Fruit fly (Drosophila melanogaster) whole organism, pupa: ENCODE measurements around the gene CG7182.
A peak's percentile ranks its signal among the peaks of the same experiment; 100 is the strongest.

ENCODE experiments used
- CG10348 ChIP-seq: fragments of 200-800 bp; sonication (Bioruptor generic); IDR thresholded peaks from 2 replicates; pipeline ENCODE4 v1.3.6; 2022; ENCODE audit warnings: missing biosample characterization, missing genetic modification characterization
- CG12605 ChIP-seq: fragments of 200-800 bp; sonication (Bioruptor generic); IDR thresholded peaks from 2 replicates; pipeline ENCODE4 v1.3.6; 2022; ENCODE audit warnings: missing biosample characterization, missing genetic modification characterization
- CG13204 ChIP-seq: fragments of 200-800 bp; sonication (Bioruptor generic); optimal IDR thresholded peaks from 2 replicates; lab custom pipeline; 2018; ENCODE audit warnings: missing biosample characterization, mild to moderate bottlenecking, missing genetic modification characterization, moderate library complexity
- CG14655 ChIP-seq: fragments of 200-800 bp; sonication (Bioruptor generic); optimal IDR thresholded peaks from 3 replicates; lab custom pipeline; 2017; ENCODE audit warnings: mild to moderate bottlenecking, missing biosample characterization, missing genetic modification reagents, missing genetic modification characterization
- CG15710 ChIP-seq: fragments of 200-800 bp; sonication (Bioruptor generic); optimal IDR thresholded peaks from 2 replicates; lab custom pipeline; 2018; ENCODE audit warnings: missing biosample characterization, mild to moderate bottlenecking, missing genetic modification characterization, moderate library complexity
- CG17806 ChIP-seq: fragments of 200-800 bp; sonication (Bioruptor generic); optimal IDR thresholded peaks from 2 replicates; lab custom pipeline; 2018; ENCODE audit warnings: missing biosample characterization, mild to moderate bottlenecking, missing genetic modification characterization, moderate library complexity
- CG32121 ChIP-seq: fragments of 200-800 bp; sonication (Bioruptor generic); IDR thresholded peaks from 2 replicates; pipeline ENCODE4 v1.3.6; 2022; ENCODE audit warnings: missing biosample characterization, missing genetic modification characterization
- CG34367 ChIP-seq: fragments of 200-800 bp; sonication (Bioruptor generic); optimal IDR thresholded peaks from 2 replicates; lab custom pipeline; 2018; ENCODE audit warnings: missing biosample characterization, mild to moderate bottlenecking, missing genetic modification characterization
- CG4496 ChIP-seq: fragments of 200-800 bp; sonication (Bioruptor generic); IDR thresholded peaks from 3 replicates; pipeline ENCODE4 v1.3.6; 2022; ENCODE audit warnings: missing biosample characterization, missing genetic modification characterization
- CG8159 ChIP-seq: fragments of 200-800 bp; sonication (Bioruptor generic); optimal IDR thresholded peaks from 3 replicates; lab custom pipeline; 2018; ENCODE audit warnings: missing biosample characterization, mild to moderate bottlenecking, missing genetic modification characterization, moderate library complexity
- CG8301 ChIP-seq: fragments of 200-800 bp; sonication (Bioruptor generic); optimal IDR thresholded peaks from 2 replicates; lab custom pipeline; 2018; ENCODE audit warnings: missing biosample characterization, mild to moderate bottlenecking, missing genetic modification characterization
- CG9948 ChIP-seq: fragments of 200-800 bp; sonication (Bioruptor generic); optimal IDR thresholded peaks from 2 replicates; lab custom pipeline; 2018; ENCODE audit warnings: missing biosample characterization, mild to moderate bottlenecking, missing genetic modification characterization, moderate library complexity
- D1 ChIP-seq: fragments of 200-800 bp; sonication (Bioruptor generic); optimal IDR thresholded peaks from 2 replicates; lab custom pipeline; 2018; ENCODE audit warnings: missing biosample characterization, mild to moderate bottlenecking, missing genetic modification characterization, moderate library complexity
- EcR ChIP-seq: fragments of 200-800 bp; sonication (Bioruptor generic); optimal IDR thresholded peaks from 3 replicates; lab custom pipeline; 2019; ENCODE audit warnings: missing biosample characterization, missing genetic modification characterization, mild to moderate bottlenecking, moderate library complexity, missing genetic modification reagents
- Ets98B ChIP-seq: fragments of 200-800 bp; sonication (Bioruptor generic); IDR thresholded peaks from 2 replicates; pipeline ENCODE4 v1.3.6; 2022; ENCODE audit warnings: missing biosample characterization, missing genetic modification characterization
- Pif1A ChIP-seq: fragments of 200-800 bp; sonication (Bioruptor generic); optimal IDR thresholded peaks from 3 replicates; lab custom pipeline; 2016; ENCODE audit warnings: missing biosample characterization, missing genetic modification characterization
- Pif1B ChIP-seq: fragments of 200-800 bp; sonication (Bioruptor generic); optimal IDR thresholded peaks from 3 replicates; lab custom pipeline; 2016; ENCODE audit warnings: missing biosample characterization, missing genetic modification characterization
- Snoo ChIP-seq: fragments of 200-800 bp; sonication (Bioruptor generic); optimal IDR thresholded peaks from 3 replicates; lab custom pipeline; 2017; ENCODE audit warnings: missing biosample characterization, mild to moderate bottlenecking, missing genetic modification characterization, inconsistent platforms
- fd96Ca ChIP-seq: fragments of 200-800 bp; sonication (Bioruptor generic); IDR thresholded peaks from 3 replicates; pipeline ENCODE4 v1.3.6; 2022; ENCODE audit warnings: missing biosample characterization, missing genetic modification characterization
- gl ChIP-seq: fragments of 200-800 bp; sonication (Bioruptor generic); optimal IDR thresholded peaks from 2 replicates; lab custom pipeline; 2018; ENCODE audit warnings: missing biosample characterization, mild to moderate bottlenecking, missing genetic modification characterization
- rn ChIP-seq: fragments of 200-800 bp; sonication (Bioruptor generic); IDR thresholded peaks from 2 replicates; pipeline ENCODE4 v1.3.6; 2022; ENCODE audit warnings: missing biosample characterization, missing genetic modification characterization

Gene CG7182

DNA sequence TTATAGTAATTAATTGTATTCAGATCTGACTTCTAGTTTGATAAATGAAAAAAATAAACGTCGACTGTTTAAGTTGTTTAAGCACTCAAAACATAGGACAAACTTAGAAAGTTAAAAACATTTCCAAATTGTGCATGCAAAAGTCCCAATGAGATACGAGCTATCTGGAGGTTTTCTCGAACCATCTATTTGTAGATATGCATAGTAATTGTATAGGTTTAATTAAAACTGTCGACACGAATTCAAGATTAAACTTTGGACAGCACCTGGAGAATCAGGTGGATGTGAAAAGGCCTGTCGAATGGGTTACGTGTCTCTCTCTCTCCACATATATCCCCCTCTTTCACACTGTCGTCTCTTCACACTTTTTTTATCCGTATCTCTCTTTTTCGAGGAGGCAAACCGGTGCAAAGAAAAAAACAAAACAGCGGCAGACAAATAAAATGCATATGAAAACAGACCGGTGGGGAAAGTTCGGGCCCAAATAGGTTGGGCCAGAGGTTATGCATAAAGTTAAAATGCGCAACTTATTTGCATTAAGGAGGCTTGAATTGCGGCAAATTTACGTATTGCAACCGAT lies 14.0 kb upstream of the CG7182 start:
- TF ChIP-seq CG17806 (peak; percentile 41), rn (GFP tag; lab: Robert Waterston, UW) (0 out of 2 replicates have a peak, but pooled peaks have one; percentile 26), Pif1B (GFP tag; lab: Kevin White, UChicago) (no peak), fd96Ca (GFP tag; lab: Robert Waterston, UW) (peak; percentile 45; the same call in 1 of the 3 replicates), CG9948 (tag; lab: Kevin White, UChicago) (peak; percentile 36), CG8159 (peak; percentile 52), CG12605 (GFP tag; lab: Robert Waterston, UW) (peak; percentile 81), Pif1A (peak; percentile 3), EcR (no peak), Snoo (tag; lab: Kevin White, UChicago) (no peak), gl (tag; lab: Kevin White, UChicago) (peak; percentile 84), CG34367 (peak; percentile 63), CG8301 (tag; lab: Kevin White, UChicago) (peak; percentile 53), CG13204 (GFP tag; lab: Kevin White, UChicago) (peak; percentile 61), CG4496 (peak; percentile 50; the same call in 1 of the 3 replicates), D1 (no peak), CG15710 (peak; percentile 55), Ets98B (GFP tag; lab: Robert Waterston, UW) (peak; percentile 26; the same call in 1 of the 2 replicates), CG14655 (GFP tag; lab: Kevin White, UChicago) (peak; percentile 56), CG32121 (GFP tag; lab: Robert Waterston, UW) (0 out of 2 replicates have a peak, but pooled peaks have one; percentile 10), CG10348 (no peak)

DNA sequence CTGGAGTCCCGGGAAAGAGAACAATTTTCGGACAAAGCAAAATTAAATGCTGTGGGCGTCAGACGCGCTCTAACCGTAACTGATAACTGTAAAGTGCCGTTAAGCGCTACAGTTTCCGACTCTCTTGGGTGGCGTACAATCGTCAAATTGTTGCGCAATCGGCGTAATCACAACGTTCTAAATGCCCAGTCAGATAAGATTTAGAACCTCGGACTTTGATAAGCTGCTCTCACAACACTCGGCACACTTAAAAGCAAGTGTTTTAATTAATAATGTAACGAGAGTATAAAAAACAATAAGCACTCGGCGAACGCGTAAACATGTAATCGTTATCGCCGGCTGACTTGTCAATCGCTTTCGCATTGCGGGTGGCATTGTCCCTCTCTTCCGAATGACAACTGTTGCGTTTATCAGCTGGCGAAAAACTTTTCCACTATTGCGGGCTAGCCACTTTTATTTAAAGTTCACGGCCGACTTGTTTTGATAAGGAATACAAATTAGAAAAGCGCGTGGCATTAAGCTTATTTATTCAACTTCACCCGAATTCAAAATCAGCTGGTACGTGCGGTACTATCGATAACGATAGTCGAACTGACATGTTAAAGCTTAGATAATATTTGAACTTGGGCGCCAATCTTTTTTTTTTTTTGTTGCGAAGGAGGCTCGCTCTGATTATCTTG lies 12.7 kb upstream of the CG7182 start:
- no peak for TF ChIP-seq CG8301 (tag; lab: Kevin White, UChicago)
- no peak for TF ChIP-seq CG14655 (GFP tag; lab: Kevin White, UChicago)
- TF ChIP-seq CG12605 (GFP tag; lab: Robert Waterston, UW) = peak; percentile 49; the same call in 1 of the 2 replicates
- TF ChIP-seq CG4496 = no peak
- no peak for TF ChIP-seq gl (tag; lab: Kevin White, UChicago)
- TF ChIP-seq Ets98B (GFP tag; lab: Robert Waterston, UW) = no peak
- TF ChIP-seq CG15710 = no peak
- TF ChIP-seq fd96Ca (GFP tag; lab: Robert Waterston, UW) = no peak
- no peak for TF ChIP-seq EcR

DNA sequence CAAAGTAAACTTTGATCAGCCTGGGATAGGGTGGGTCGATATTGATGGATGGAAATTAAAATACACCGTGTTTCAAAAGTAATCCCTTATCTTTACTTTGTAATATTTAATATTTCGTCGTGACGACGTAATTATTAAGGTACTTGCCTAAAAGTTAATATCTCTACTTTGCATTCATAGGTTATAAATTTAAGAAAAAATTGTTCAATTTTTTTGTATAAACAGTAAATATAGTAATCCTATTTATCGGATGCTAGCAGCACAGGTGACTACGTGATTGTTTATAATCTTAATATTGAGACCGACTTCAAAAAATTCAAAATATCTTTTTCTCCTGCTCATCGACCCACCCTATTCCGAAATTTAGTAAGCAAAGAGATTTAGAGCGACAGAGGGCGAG lies 12.0 kb upstream of the CG7182 start:
- TF ChIP-seq CG10348 (no peak), D1 (no peak), CG34367 (peak; percentile 43), fd96Ca (GFP tag; lab: Robert Waterston, UW) (no peak), CG4496 (no peak), CG17806 (peak; percentile 53), rn (GFP tag; lab: Robert Waterston, UW) (no peak), CG9948 (tag; lab: Kevin White, UChicago) (no peak), CG15710 (no peak), CG8301 (tag; lab: Kevin White, UChicago) (no peak), EcR (no peak), CG14655 (GFP tag; lab: Kevin White, UChicago) (no peak), CG12605 (GFP tag; lab: Robert Waterston, UW) (no peak), Pif1B (GFP tag; lab: Kevin White, UChicago) (no peak), gl (tag; lab: Kevin White, UChicago) (no peak), CG13204 (GFP tag; lab: Kevin White, UChicago) (no peak), CG32121 (GFP tag; lab: Robert Waterston, UW) (no peak), Pif1A (no peak), Ets98B (GFP tag; lab: Robert Waterston, UW) (no peak), CG8159 (peak; percentile 73), Snoo (tag; lab: Kevin White, UChicago) (peak; percentile 55)

DNA sequence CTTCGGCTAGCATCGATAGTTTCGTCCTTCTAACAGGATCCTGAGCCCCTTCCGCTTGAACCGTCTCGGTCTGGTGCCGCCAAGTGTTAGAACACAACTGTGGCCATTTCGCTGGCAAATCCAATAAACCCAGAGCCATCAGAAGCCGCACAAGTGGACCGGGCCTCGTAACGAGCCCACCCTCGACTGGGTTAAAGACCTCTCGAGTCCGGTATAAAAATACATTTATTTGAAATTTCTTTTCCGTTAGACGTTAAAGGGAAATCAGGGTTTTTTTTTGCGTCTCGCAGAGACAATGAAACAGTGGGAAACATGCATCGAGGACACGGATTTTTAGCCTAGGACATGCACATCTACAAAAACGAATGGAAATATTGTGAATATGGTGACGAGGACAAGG lies 10.0 kb upstream of the CG7182 start, which contains the start of gene Culd:
TSS of gene Culd (minus strand) at position 101 of the 400 bp plus-strand sequence.
- TF ChIP-seq gl (tag; lab: Kevin White, UChicago) (no peak), CG8159 (no peak), Ets98B (GFP tag; lab: Robert Waterston, UW) (no peak), CG4496 (no peak), CG14655 (GFP tag; lab: Kevin White, UChicago) (no peak), CG32121 (GFP tag; lab: Robert Waterston, UW) (no peak), fd96Ca (GFP tag; lab: Robert Waterston, UW) (no peak), Snoo (tag; lab: Kevin White, UChicago) (no peak), CG17806 (no peak), CG34367 (no peak), rn (GFP tag; lab: Robert Waterston, UW) (no peak), CG9948 (tag; lab: Kevin White, UChicago) (no peak), CG15710 (no peak), CG12605 (GFP tag; lab: Robert Waterston, UW) (no peak), CG13204 (GFP tag; lab: Kevin White, UChicago) (no peak), CG8301 (tag; lab: Kevin White, UChicago) (no peak), Pif1B (GFP tag; lab: Kevin White, UChicago) (no peak), CG10348 (no peak), D1 (no peak)

DNA sequence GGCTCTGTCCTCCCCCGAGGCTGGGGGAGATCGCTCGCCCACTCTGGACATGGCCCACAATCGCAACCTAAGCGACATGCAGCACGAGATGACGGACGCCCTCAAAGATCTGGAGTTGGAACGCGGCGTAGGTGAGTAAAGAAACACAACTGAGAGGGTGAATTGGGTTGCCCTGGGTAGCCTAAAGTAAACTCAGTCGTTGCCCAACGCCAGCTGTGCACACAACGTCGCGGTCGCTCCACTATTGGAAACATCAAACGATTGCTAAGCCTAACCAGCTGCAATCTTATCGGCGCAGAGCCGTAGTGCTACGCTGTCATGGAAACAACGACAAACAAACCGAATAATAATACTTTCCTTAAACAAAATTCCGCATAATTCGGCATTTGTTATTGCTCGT lies 1.2 kb upstream of the CG7182 start:
- TF ChIP-seq CG15710 = no peak

DNA sequence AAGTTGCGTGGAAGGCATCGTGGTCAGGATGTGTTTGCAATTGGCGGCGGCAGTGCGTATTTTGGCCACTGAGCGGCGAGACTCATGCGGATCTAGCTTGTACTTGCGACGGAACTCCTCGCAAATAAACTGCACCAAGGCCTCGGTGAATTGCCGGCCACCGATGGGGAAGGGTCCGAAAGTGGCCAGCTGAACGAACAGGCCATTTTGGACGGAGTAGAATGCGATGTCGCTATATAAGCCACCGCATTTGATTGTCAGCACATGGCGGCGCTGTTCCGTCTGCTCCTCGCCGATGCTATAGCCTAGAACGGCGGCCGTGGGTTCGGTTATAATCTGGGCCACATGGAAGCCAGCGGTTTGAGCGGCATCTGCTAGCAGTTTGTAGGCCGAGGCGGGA lies 1.0 kb downstream of the CG7182 start:
- TF ChIP-seq rn (GFP tag; lab: Robert Waterston, UW) (no peak), CG14655 (GFP tag; lab: Kevin White, UChicago) (no peak), CG17806 (no peak), CG12605 (GFP tag; lab: Robert Waterston, UW) (no peak), gl (tag; lab: Kevin White, UChicago) (no peak), Pif1B (GFP tag; lab: Kevin White, UChicago) (no peak)
